Worm (Caenorhabditis elegans): ENCODE measurements around the gene T07C12.10.

ce11 chrV:10003315-10003969 lies 43.2 kb upstream of the T07C12.10 start:
- TF ChIP-seq aly-2 (tag; optimal IDR thresholded peaks at IDR 0.05) (no peak), nhr-25 (tag; optimal IDR thresholded peaks at IDR 0.05) (peak; percentile 41), pha-4 (tag; optimal IDR thresholded peaks at IDR 0.05) (peak; percentile 76), ceh-16 (tag; optimal IDR thresholded peaks at IDR 0.05) (no peak), nhr-28 (tag; optimal IDR thresholded peaks at IDR 0.05) (no peak), egl-27 (tag; optimal IDR thresholded peaks at IDR 0.05) (no peak), skn-1 (tag; optimal IDR thresholded peaks at IDR 0.05) (peak; percentile 31), nhr-23 (tag; optimal IDR thresholded peaks at IDR 0.05) (peak; percentile 44), unc-39 (tag; optimal IDR thresholded peaks at IDR 0.05) (no peak), mdl-1 (tag; optimal IDR thresholded peaks at IDR 0.05) (no peak), zag-1 (tag; optimal IDR thresholded peaks at IDR 0.05) (no peak), lin-39 (tag; optimal IDR thresholded peaks at IDR 0.05) (peak; percentile 38), lsy-12 (tag; optimal IDR thresholded peaks at IDR 0.05) (no peak)
